Worm (Caenorhabditis elegans) whole organism, L3 larva: ENCODE measurements around the gene hrde-2.

Source experiments
- fos-1 ChIP-seq: fragments of 150-350 bp; optimal IDR thresholded peaks from 2 replicates; lab custom pipeline; 2014; ENCODE audit warnings: missing biosample characterization, missing genetic modification characterization
- unc-62 ChIP-seq: fragments of 150-350 bp; sonication (generic microtip); optimal IDR thresholded peaks from 4 replicates; lab custom pipeline; 2014; ENCODE audit warnings: missing biosample characterization, missing genetic modification reagents, missing genetic modification characterization

DNA sequence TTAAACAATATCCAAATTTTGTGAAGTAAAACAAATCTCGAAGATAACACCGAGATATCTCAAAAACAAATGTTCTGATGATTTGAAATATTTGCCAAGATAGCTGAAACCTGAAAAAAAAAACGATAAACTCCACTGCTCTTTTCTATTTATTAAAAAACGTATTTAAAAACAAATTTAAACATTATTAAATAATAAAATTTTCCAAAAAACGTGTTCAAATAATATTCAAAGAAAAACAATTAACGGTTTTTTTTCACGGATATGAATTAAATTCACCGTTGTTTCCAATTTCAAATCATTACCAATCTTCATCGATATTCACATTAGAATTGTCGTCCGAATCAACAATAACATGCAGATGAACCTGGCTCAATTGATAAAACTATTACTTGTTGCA lies 8.7 kb upstream of the hrde-2 start, which contains the start of gene irld-14:
- TF ChIP-seq unc-62 (GFP tag; lab: Kevin White, UChicago): no peak
- TF ChIP-seq fos-1 (tag; lab: Kevin White, UChicago): no peak
